Fruit fly (Drosophila melanogaster) whole organism, wandering third instar larva: ENCODE measurements around the gene Atg12.

ENCODE experiments used
- CG32264 ChIP-seq: fragments of 200-800 bp; sonication (Bioruptor generic); optimal IDR thresholded peaks from 2 replicates; lab custom pipeline; 2016; ENCODE audit warnings: missing biosample characterization, missing genetic modification characterization
- CG9705 ChIP-seq: fragments of 200-800 bp; sonication (Bioruptor generic); optimal IDR thresholded peaks from 2 replicates; lab custom pipeline; 2018; ENCODE audit warnings: missing biosample characterization, mild to moderate bottlenecking, missing genetic modification characterization
- CrebA ChIP-seq: fragments of 200-800 bp; sonication (Bioruptor generic); optimal IDR thresholded peaks from 2 replicates; lab custom pipeline; 2016; ENCODE audit warnings: missing biosample characterization, mild to moderate bottlenecking, missing genetic modification characterization, borderline replicate concordance
- Dfd ChIP-seq: fragments of >200 bp; optimal IDR thresholded peaks from 2 replicates; lab custom pipeline; 2017; ENCODE audit warnings: missing biosample characterization, missing genetic modification characterization
- Dif ChIP-seq: fragments of 200-275, 200-300 bp; sonication (Bioruptor generic); optimal IDR thresholded peaks from 2 replicates; lab custom pipeline; 2018; ENCODE audit warnings: missing biosample characterization, missing genetic modification characterization; ENCODE audit not compliant: partially characterized antibody
- HLH106 ChIP-seq: fragments of 200-800 bp; optimal IDR thresholded peaks from 3 replicates; lab custom pipeline; 2019; ENCODE audit warnings: missing biosample characterization, mild to moderate bottlenecking, missing genetic modification characterization, moderate library complexity
- Hnf4 ChIP-seq: fragments of 200-800 bp; sonication (Bioruptor generic); optimal IDR thresholded peaks from 2 replicates; lab custom pipeline; 2016; ENCODE audit warnings: missing biosample characterization, mild to moderate bottlenecking, missing genetic modification characterization
- Hr83 ChIP-seq: fragments of 200-300 bp; sonication (Bioruptor generic); optimal IDR thresholded peaks from 2 replicates; lab custom pipeline; 2016; ENCODE audit warnings: missing biosample characterization, mild to moderate bottlenecking, missing genetic modification characterization, moderate library complexity; ENCODE audit not compliant: poor library complexity, severe bottlenecking
- Jra ChIP-seq: sonication (Bioruptor generic); optimal IDR thresholded peaks from 2 replicates; lab custom pipeline; 2016; ENCODE audit warnings: missing biosample characterization, missing genetic modification characterization
- Mio ChIP-seq: sonication (Bioruptor generic); optimal IDR thresholded peaks from 2 replicates; lab custom pipeline; 2016; ENCODE audit warnings: missing biosample characterization, missing genetic modification characterization
- Myc ChIP-seq: fragments of >200 bp; optimal IDR thresholded peaks from 2 replicates; lab custom pipeline; 2017
- OdsH ChIP-seq: fragments of 200-800 bp; sonication (Bioruptor generic); optimal IDR thresholded peaks from 2 replicates; lab custom pipeline; 2016; ENCODE audit warnings: missing biosample characterization, mild to moderate bottlenecking, missing genetic modification characterization
- Rel ChIP-seq, 2 experiments: fragments of 200-800 bp; sonication (Bioruptor generic) in 1 of 2; optimal IDR thresholded peaks; 2 replicates in 1 of 2; 3 replicates in 1 of 2; lab custom pipeline; 2016 to 2019; ENCODE audit warnings: mild to moderate bottlenecking in 2 of 2, missing biosample characterization in 2 of 2, missing genetic modification characterization in 2 of 2, moderate library complexity in 1 of 2
- Sp1 ChIP-seq: fragments of 200-800 bp; sonication (Bioruptor generic); optimal IDR thresholded peaks from 3 replicates; lab custom pipeline; 2019; ENCODE audit warnings: missing biosample characterization, mild to moderate bottlenecking, missing genetic modification characterization, moderate library complexity
- Vsx2 ChIP-seq: fragments of 200-300, 225-300 bp; sonication (Bioruptor generic); optimal IDR thresholded peaks from 2 replicates; lab custom pipeline; 2018; ENCODE audit warnings: missing biosample characterization, missing genetic modification characterization; ENCODE audit not compliant: partially characterized antibody
- br ChIP-seq: fragments of 200-800 bp; sonication (Bioruptor generic); optimal IDR thresholded peaks from 2 replicates; lab custom pipeline; 2016; ENCODE audit warnings: missing biosample characterization, missing genetic modification characterization
- brk ChIP-seq: fragments of 200-800 bp; sonication (Bioruptor generic); optimal IDR thresholded peaks from 2 replicates; lab custom pipeline; 2016; ENCODE audit warnings: missing biosample characterization, mild to moderate bottlenecking, missing genetic modification characterization
- dl ChIP-seq, 2 experiments: fragments of 175-275, 200-275 bp in 1 of 2; fragments of 200-275 bp in 1 of 2; sonication (Bioruptor generic); optimal IDR thresholded peaks; lab custom pipeline; 2018; ENCODE audit warnings: mild to moderate bottlenecking in 2 of 2, missing biosample characterization in 2 of 2, missing genetic modification characterization in 2 of 2, moderate library complexity in 2 of 2; ENCODE audit not compliant: partially characterized antibody in 2 of 2, insufficient read depth in 1 of 2
- dmrt93B ChIP-seq: fragments of 200-800 bp; sonication (Bioruptor generic); optimal IDR thresholded peaks from 2 replicates; lab custom pipeline; 2018; ENCODE audit warnings: missing biosample characterization, mild to moderate bottlenecking, missing genetic modification characterization
- dsf ChIP-seq: sonication (Bioruptor generic); optimal IDR thresholded peaks from 2 replicates; lab custom pipeline; 2016; ENCODE audit warnings: missing biosample characterization, missing genetic modification characterization, borderline replicate concordance
- ey ChIP-seq: fragments of 200-800 bp; sonication (Bioruptor generic); optimal IDR thresholded peaks from 2 replicates; lab custom pipeline; 2016; ENCODE audit warnings: missing biosample characterization, missing genetic modification characterization
- foxo ChIP-seq, 2 experiments: fragments of 200-800 bp; sonication (Bioruptor generic); optimal IDR thresholded peaks; 2 replicates in 1 of 2; 3 replicates in 1 of 2; lab custom pipeline; 2016 to 2017; ENCODE audit warnings: missing biosample characterization in 2 of 2, missing genetic modification characterization in 2 of 2
- fru ChIP-seq: fragments of 200-800 bp; sonication (Bioruptor generic); optimal IDR thresholded peaks from 3 replicates; lab custom pipeline; 2016; ENCODE audit warnings: missing biosample characterization, mild to moderate bottlenecking, missing genetic modification characterization
- h ChIP-seq: fragments of 200-800 bp; sonication (Bioruptor generic); optimal IDR thresholded peaks from 3 replicates; lab custom pipeline; 2016; ENCODE audit warnings: missing biosample characterization, mild to moderate bottlenecking, missing genetic modification characterization
- psq ChIP-seq: fragments of 200-800 bp; sonication (Bioruptor generic); optimal IDR thresholded peaks from 3 replicates; lab custom pipeline; 2017; ENCODE audit warnings: missing biosample characterization, mild to moderate bottlenecking, missing genetic modification characterization, moderate library complexity
- rgr ChIP-seq: fragments of 200-800 bp; sonication (Bioruptor generic); optimal IDR thresholded peaks from 3 replicates; lab custom pipeline; 2016; ENCODE audit warnings: missing biosample characterization, mild to moderate bottlenecking, missing genetic modification characterization
- usp ChIP-seq: fragments of >200 bp; optimal IDR thresholded peaks from 2 replicates; lab custom pipeline; 2017; ENCODE audit warnings: missing biosample characterization, missing genetic modification characterization
- woc ChIP-seq: sonication (Bioruptor generic); optimal IDR thresholded peaks from 2 replicates; lab custom pipeline; 2016; ENCODE audit warnings: missing biosample characterization, mild to moderate bottlenecking, missing genetic modification characterization

Atg12 gene

DNA sequence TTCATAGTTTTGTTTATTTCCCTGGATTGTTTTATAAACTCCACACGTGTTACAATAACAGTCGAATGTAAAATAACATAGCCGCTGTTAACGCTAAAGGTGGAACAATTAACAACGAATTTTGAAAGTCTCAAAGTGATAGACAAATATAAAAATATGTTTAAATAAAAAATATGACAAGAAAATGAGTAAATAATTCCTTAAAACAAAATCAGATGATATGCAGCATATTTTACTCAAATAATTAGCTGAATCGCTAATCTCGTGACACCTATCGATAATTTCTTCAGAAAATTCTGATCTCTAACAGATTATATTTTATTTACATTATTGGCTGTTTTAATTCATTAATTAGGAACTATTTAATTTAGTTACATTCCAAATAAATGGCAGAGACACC, at the start of gene Atg12, which contains the start of gene CG5645:
Gene Atg12 (plus strand): TSS at position 338 of the 400 bp plus-strand sequence.
Gene CG5645 (minus strand): TSS at position 77 of the 400 bp plus-strand sequence.
- no peak for TF ChIP-seq usp (GFP tag; lab: Kevin White, UChicago)
- TF ChIP-seq HLH106: peak; percentile 67
- TF ChIP-seq h (GFP tag; lab: Kevin White, UChicago): peak; percentile 84
- peak; percentile 74 for TF ChIP-seq rgr
- TF ChIP-seq Dif (GFP tag; lab: Kevin White, UChicago): no peak
- TF ChIP-seq woc: peak; percentile 76
- peak; percentile 13 for TF ChIP-seq CG32264 (GFP tag; lab: Kevin White, UChicago)
- peak; percentile 46 for TF ChIP-seq dsf (GFP tag; lab: Kevin White, UChicago)
- no peak for TF ChIP-seq Hr83 (GFP tag; lab: Kevin White, UChicago)
- TF ChIP-seq foxo (GFP tag; optimal IDR thresholded peaks at IDR 0.05; lab: Kevin White, UChicago): peak in 1 of 2 experiments; percentile 83
- peak; percentile 76 for TF ChIP-seq CG9705
- no peak for TF ChIP-seq CrebA
- peak; percentile 48 for TF ChIP-seq psq (GFP tag; lab: Kevin White, UChicago)
- TF ChIP-seq Hnf4 (GFP tag; lab: Kevin White, UChicago): peak; percentile 81
- TF ChIP-seq brk (GFP tag; lab: Kevin White, UChicago): peak; percentile 71
- peak; percentile 36 for TF ChIP-seq br (GFP tag; lab: Kevin White, UChicago)
- peak; percentile 69 for TF ChIP-seq fru
- TF ChIP-seq Rel (GFP tag; optimal IDR thresholded peaks at IDR 0.05; lab: Kevin White, UChicago): no peak
- peak; percentile 43 for TF ChIP-seq Rel (tag; optimal IDR thresholded peaks at IDR 0.05; lab: Kevin White, UChicago)
- peak; percentile 46 for TF ChIP-seq Sp1 (GFP tag; lab: Kevin White, UChicago)
- peak; percentile 65 for TF ChIP-seq OdsH (GFP tag; lab: Kevin White, UChicago)
- TF ChIP-seq Myc (lab: Kevin White, UChicago): no peak
- TF ChIP-seq Jra (GFP tag; lab: Kevin White, UChicago): peak; percentile 79
- peak; percentile 46 for TF ChIP-seq ey (GFP tag; lab: Kevin White, UChicago)

DNA sequence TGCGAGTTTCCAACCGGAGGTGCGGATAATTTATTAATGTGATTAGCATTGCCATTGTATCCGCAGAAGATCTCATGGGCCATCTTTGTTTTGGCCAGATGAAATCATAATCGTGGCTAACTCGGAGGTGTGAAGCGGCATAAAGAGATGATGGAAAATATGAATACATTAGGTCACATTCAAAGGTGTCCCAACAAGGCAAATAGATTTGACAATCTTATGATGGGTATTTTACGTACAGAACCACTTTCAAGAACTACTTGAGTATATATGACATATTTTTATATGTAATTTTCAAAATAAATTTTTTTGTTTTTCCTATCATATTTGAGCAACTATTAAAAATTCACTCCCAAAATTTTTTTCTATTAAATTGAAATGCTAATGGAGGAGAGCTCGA, 48.4 kb upstream of the Atg12 start, which contains the start of gene CG17154:
Gene CG17154 (plus strand): TSS at position 301 of the 400 bp plus-strand sequence.
- TF ChIP-seq dl (GFP tag; optimal IDR thresholded peaks at IDR 0.05; lab: Kevin White, UChicago; ENCODE audit: insufficient read depth in 1 of 2, partially characterized antibody in 2 of 2) (no peak), CrebA (no peak), fru (no peak), brk (GFP tag; lab: Kevin White, UChicago) (no peak), rgr (no peak), HLH106 (no peak)
- TF ChIP-seq, all 38 proteins: peak for 0

DNA sequence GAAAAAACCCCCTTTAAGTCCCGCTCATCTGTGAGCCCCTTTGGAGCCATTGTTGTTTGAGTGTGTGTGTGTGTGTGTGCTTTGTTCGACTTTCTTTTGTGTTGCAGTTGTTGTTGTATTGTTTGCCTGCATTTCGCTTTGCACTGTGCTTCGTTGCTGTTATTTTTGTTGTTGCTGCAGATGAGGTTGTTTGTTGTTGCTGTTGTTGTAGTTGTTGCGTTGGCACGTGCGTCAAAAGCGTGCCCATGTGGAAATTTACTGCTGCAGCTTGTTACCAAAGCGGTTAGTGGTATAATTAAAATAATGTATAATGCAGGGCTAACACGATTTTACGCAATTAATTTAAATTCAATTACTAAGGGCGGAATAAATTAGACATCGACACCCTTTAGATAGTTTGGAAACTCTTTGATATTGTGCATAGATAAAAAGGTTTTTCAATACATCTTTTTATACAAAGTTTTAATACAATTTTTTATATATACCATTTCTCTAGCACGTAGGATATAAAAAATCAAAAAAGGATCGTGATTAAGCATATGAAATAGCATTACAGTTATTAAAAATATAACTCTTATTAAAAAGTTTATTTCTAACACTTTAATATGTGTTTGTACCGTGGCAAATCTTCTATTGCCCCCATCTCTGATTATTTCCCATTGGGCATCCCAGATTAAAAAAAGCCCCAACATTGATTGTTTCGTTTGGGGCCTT, 46.4 kb upstream of the Atg12 start:
- TF ChIP-seq psq (GFP tag; lab: Kevin White, UChicago) (peak; percentile 90), Dfd (GFP tag; lab: Kevin White, UChicago) (no peak), CG9705 (no peak), Myc (lab: Kevin White, UChicago) (no peak), HLH106 (peak; percentile 38), rgr (peak; percentile 25), h (GFP tag; lab: Kevin White, UChicago) (peak; percentile 25), Rel (GFP tag; optimal IDR thresholded peaks at IDR 0.05; lab: Kevin White, UChicago) (no peak), Rel (tag; optimal IDR thresholded peaks at IDR 0.05; lab: Kevin White, UChicago) (peak; percentile 89), Mio (no peak), Sp1 (GFP tag; lab: Kevin White, UChicago) (peak; percentile 49), ey (GFP tag; lab: Kevin White, UChicago) (peak; percentile 16), OdsH (GFP tag; lab: Kevin White, UChicago) (peak; percentile 9), fru (peak; percentile 4), Vsx2 (GFP tag; lab: Kevin White, UChicago) (no peak), dmrt93B (GFP tag; lab: Kevin White, UChicago) (peak; percentile 33), foxo (GFP tag; optimal IDR thresholded peaks at IDR 0.05; lab: Kevin White, UChicago) (peak in 1 of 2 experiments; percentile 23), br (GFP tag; lab: Kevin White, UChicago) (no peak), woc (peak; percentile 3)
